Worm (Caenorhabditis elegans): ENCODE data around the gene C42D8.9.

- TF ChIP-seq Y22D7AL.16 (tag; optimal IDR thresholded peaks at IDR 0.05) (no peak), fax-1 (tag; optimal IDR thresholded peaks at IDR 0.05) (no peak), syd-9 (tag; optimal IDR thresholded peaks at IDR 0.05) (no peak), ttx-3 (tag; optimal IDR thresholded peaks at IDR 0.05) (no peak), lin-11 (tag; optimal IDR thresholded peaks at IDR 0.05) (no peak), nhr-11 (tag; optimal IDR thresholded peaks at IDR 0.05) (no peak), T23F11.4 (GFP tag; optimal IDR thresholded peaks at IDR 0.05) (no peak), ceh-19 (GFP tag; optimal IDR thresholded peaks at IDR 0.05) (no peak), pqm-1 (tag; optimal IDR thresholded peaks at IDR 0.05) (no peak), ref-2 (tag; optimal IDR thresholded peaks at IDR 0.05) (no peak)
Observed at ce11 chrX:5061763-5062162, 45.1 kb downstream of the C42D8.9 start.
